Fruit fly (Drosophila melanogaster): Measurements from ENCODE around the gene dysf.

The dysf gene

DNA sequence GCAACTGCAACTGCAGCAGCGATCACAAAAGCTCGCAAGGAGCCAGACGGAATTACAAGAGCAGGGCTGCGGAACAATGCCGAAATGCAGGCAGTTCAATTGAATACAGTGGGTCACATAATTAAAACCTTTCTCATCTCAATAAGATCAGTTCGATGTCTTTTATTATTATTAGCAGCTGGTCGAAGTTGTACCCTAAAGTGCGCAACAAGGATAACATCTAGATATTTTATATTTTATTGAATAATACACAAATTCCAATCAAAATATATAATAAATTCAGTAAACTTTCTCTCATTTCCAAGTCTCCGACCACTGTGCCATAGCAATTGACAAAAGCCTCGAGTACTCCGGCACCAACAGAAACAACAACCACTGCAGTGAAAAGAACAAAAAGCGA is 30.4 kb downstream of the dysf start (continued):
- TF ChIP-seq Eip93F (GFP tag; optimal IDR thresholded peaks at IDR 0.05) (no peak), CG3919 (GFP tag; optimal IDR thresholded peaks at IDR 0.05) (peak; percentile 54), topi (GFP tag; optimal IDR thresholded peaks at IDR 0.05) (peak; percentile 22), fd59A (GFP tag; optimal IDR thresholded peaks at IDR 0.05) (no peak), spab (GFP tag; optimal IDR thresholded peaks at IDR 0.05) (peak; percentile 12), CG34406 (GFP tag; optimal IDR thresholded peaks at IDR 0.05) (peak; percentile 51), CG11294 (GFP tag; IDR thresholded peaks at IDR 0.05) (no peak), OdsH (GFP tag; optimal IDR thresholded peaks at IDR 0.05) (peak; percentile 54), CG6854 (GFP tag; optimal IDR thresholded peaks at IDR 0.05) (no peak), CG1621 (tag; optimal IDR thresholded peaks at IDR 0.05) (no peak), Sox15 (GFP tag; optimal IDR thresholded peaks at IDR 0.05) (no peak), Smox (GFP tag; optimal IDR thresholded peaks at IDR 0.05) (peak; percentile 49)

DNA sequence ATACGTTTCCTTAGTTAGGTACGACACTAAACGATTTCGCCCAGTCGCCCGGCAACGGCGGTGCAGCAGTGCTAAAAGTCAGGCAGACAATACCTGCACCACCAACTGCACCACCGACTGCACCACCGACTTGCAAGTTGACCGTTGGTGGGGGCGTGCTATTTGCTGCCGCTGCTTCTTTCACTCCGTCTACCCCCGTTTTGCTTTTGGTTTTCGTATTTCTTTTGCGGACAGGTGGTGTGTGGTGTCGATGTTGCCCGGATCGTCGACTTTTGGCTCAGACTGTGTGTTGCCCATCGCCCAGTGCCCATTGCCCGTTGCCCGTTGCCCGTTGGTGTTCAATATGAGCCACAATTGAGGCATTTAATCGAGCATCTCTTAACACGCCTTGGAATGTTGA is 33.8 kb downstream of the dysf start:
- no peak for TF ChIP-seq Sox102F (GFP tag; optimal IDR thresholded peaks at IDR 0.05)
- TF ChIP-seq Hr38 (GFP tag; optimal IDR thresholded peaks at IDR 0.05): no peak
- TF ChIP-seq CG16779 (tag; optimal IDR thresholded peaks at IDR 0.05): no peak
- TF ChIP-seq vri (GFP tag; optimal IDR thresholded peaks at IDR 0.05): no peak
- no peak for TF ChIP-seq salr (GFP tag; optimal IDR thresholded peaks at IDR 0.05)
- no peak for TF ChIP-seq esn (GFP tag; optimal IDR thresholded peaks at IDR 0.05)
- no peak for TF ChIP-seq CG6163 (GFP tag; IDR thresholded peaks at IDR 0.05)
- no peak for TF ChIP-seq CG10669 (GFP tag; optimal IDR thresholded peaks at IDR 0.05)
- no peak for TF ChIP-seq CG4318 (GFP tag; optimal IDR thresholded peaks at IDR 0.05)

DNA sequence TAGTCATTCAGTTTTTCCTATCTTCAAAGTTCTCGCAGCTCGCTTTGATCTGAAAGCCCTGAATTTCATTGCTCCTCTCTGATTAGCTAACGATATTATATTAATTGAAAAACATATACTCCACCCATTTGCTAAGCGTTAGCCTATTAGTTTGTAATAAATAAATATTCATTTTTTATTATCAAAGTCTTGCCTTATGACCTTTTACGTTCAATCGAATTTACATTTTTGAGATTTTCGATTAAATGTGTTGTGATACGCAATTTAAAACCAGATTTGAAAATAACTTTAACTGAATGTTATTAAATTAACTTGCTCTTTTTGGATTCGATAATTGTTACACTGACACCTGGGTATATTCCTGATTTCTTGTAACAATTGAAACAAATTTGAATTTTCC is 35.6 kb downstream of the dysf start, which contains the start of gene CG14551:
TSS of gene CG14551 (minus strand) at position 101 of the 400 bp plus-strand sequence.
- no peak for TF ChIP-seq fd85E (GFP tag; optimal IDR thresholded peaks at IDR 0.05)
- no peak for TF ChIP-seq CG8632 (GFP tag; optimal IDR thresholded peaks at IDR 0.05)
- no peak for TF ChIP-seq CG3032 (tag; optimal IDR thresholded peaks at IDR 0.05)
- no peak for TF ChIP-seq Sox14 (GFP tag; optimal IDR thresholded peaks at IDR 0.05)
- TF ChIP-seq CG11902 (GFP tag; optimal IDR thresholded peaks at IDR 0.05): no peak
- TF ChIP-seq CG4318 (GFP tag; optimal IDR thresholded peaks at IDR 0.05): no peak
- no peak for TF ChIP-seq CG6276 (GFP tag; optimal IDR thresholded peaks at IDR 0.05)

dm6 chr3R:26059195-26059594 is 39.3 kb downstream of the dysf start, which contains the start of the genes RpL34a and Trmt61:
Gene RpL34a, minus strand, starts transcription at chr3R:26059267.
Gene Trmt61, plus strand, starts transcription at chr3R:26059496.
- peak; percentile 46 for TF ChIP-seq CG32006 (GFP tag; optimal IDR thresholded peaks at IDR 0.05)
- peak; percentile 78 for TF ChIP-seq Sox102F (GFP tag; optimal IDR thresholded peaks at IDR 0.05)
- peak; percentile 73 for TF ChIP-seq OdsH (GFP tag; optimal IDR thresholded peaks at IDR 0.05)
- TF ChIP-seq fkh (GFP tag; optimal IDR thresholded peaks at IDR 0.05): peak; percentile 98
- peak; percentile 47 for TF ChIP-seq Hr4 (GFP tag; optimal IDR thresholded peaks at IDR 0.05)
- peak; percentile 79 for TF ChIP-seq CG9139 (GFP tag; optimal IDR thresholded peaks at IDR 0.05)
- peak; percentile 62 for TF ChIP-seq CG7368 (GFP tag; optimal IDR thresholded peaks at IDR 0.05)
- TF ChIP-seq Blimp-1 (GFP tag; optimal IDR thresholded peaks at IDR 0.05): peak; percentile 74
- peak; percentile 68 for TF ChIP-seq acj6 (GFP tag; optimal IDR thresholded peaks at IDR 0.05)
- TF ChIP-seq CG8119 (GFP tag; IDR thresholded peaks at IDR 0.05): peak; percentile 29; the same call in 1 of the 3 replicates
- peak; percentile 45 for TF ChIP-seq CG10631 (GFP tag; optimal IDR thresholded peaks at IDR 0.05)
- peak; percentile 6 for TF ChIP-seq Sox15 (GFP tag; optimal IDR thresholded peaks at IDR 0.05)
- peak; percentile 14 for TF ChIP-seq CG1621 (tag; optimal IDR thresholded peaks at IDR 0.05)
- no peak for TF ChIP-seq CG6276 (GFP tag; optimal IDR thresholded peaks at IDR 0.05)
- peak; percentile 50 for TF ChIP-seq fd85E (GFP tag; optimal IDR thresholded peaks at IDR 0.05)
- peak; percentile 80 for TF ChIP-seq CG6808 (GFP tag; optimal IDR thresholded peaks at IDR 0.05)
- peak; percentile 70 for TF ChIP-seq CG16779 (tag; optimal IDR thresholded peaks at IDR 0.05)
- TF ChIP-seq topi (GFP tag; optimal IDR thresholded peaks at IDR 0.05): peak; percentile 79
- TF ChIP-seq CG3032 (tag; optimal IDR thresholded peaks at IDR 0.05): peak; percentile 73
- TF ChIP-seq achi (GFP tag; optimal IDR thresholded peaks at IDR 0.05): peak; percentile 77
- peak; percentile 66 for TF ChIP-seq CG6163 (GFP tag; IDR thresholded peaks at IDR 0.05)
- peak; percentile 66 for TF ChIP-seq CG8632 (GFP tag; optimal IDR thresholded peaks at IDR 0.05)
- peak; percentile 31; the same call in 1 of the 2 replicates for TF ChIP-seq Gug (GFP tag; IDR thresholded peaks at IDR 0.05)
- TF ChIP-seq CG4318 (GFP tag; optimal IDR thresholded peaks at IDR 0.05): no peak
- peak; percentile 59 for TF ChIP-seq net (GFP tag; optimal IDR thresholded peaks at IDR 0.05)
- no peak for TF ChIP-seq Lpt (GFP tag; optimal IDR thresholded peaks at IDR 0.05)
- peak; percentile 42 for TF ChIP-seq fd59A (GFP tag; optimal IDR thresholded peaks at IDR 0.05)
- peak; percentile 77 for TF ChIP-seq CG34406 (GFP tag; optimal IDR thresholded peaks at IDR 0.05)
- TF ChIP-seq Met (GFP tag; optimal IDR thresholded peaks at IDR 0.05): peak; percentile 82
- peak; percentile 73 for TF ChIP-seq CG11762 (GFP tag; optimal IDR thresholded peaks at IDR 0.05; ENCODE audit: insufficient read depth)
- TF ChIP-seq CG3919 (GFP tag; optimal IDR thresholded peaks at IDR 0.05): peak; percentile 80
- TF ChIP-seq spab (GFP tag; optimal IDR thresholded peaks at IDR 0.05): no peak
- peak; percentile 87 for TF ChIP-seq Eip75B (GFP tag; optimal IDR thresholded peaks at IDR 0.05)
